Fruit fly (Drosophila melanogaster) whole organism, adult: ENCODE data around the gene Ptp10D.

ENCODE experiments used
- CG11617 ChIP-seq: fragments of 200-800 bp; sonication (Bioruptor generic); optimal IDR thresholded peaks from 2 replicates; lab custom pipeline; 2017; ENCODE audit warnings: mild to moderate bottlenecking, missing biosample characterization, missing genetic modification reagents, missing genetic modification characterization
- CG12768 ChIP-seq: fragments of 200-800 bp; sonication (Bioruptor generic); optimal IDR thresholded peaks from 2 replicates; lab custom pipeline; 2017; ENCODE audit warnings: missing biosample characterization, missing genetic modification characterization, mild to moderate bottlenecking, moderate library complexity, missing genetic modification reagents
- CG14711 ChIP-seq: fragments of 200-800 bp; sonication (Bioruptor generic); optimal IDR thresholded peaks from 2 replicates; lab custom pipeline; 2018; ENCODE audit warnings: missing biosample characterization, mild to moderate bottlenecking, missing genetic modification characterization, moderate library complexity
- CG1620 ChIP-seq: fragments of 200-800 bp; sonication (Bioruptor generic); optimal IDR thresholded peaks from 2 replicates; lab custom pipeline; 2016; ENCODE audit warnings: missing biosample characterization, missing genetic modification characterization
- CG33017 ChIP-seq: fragments of 200-800 bp; sonication (Bioruptor generic); optimal IDR thresholded peaks from 2 replicates; lab custom pipeline; 2018; ENCODE audit warnings: missing biosample characterization, mild to moderate bottlenecking, missing genetic modification characterization, moderate library complexity
- CG7101 ChIP-seq: fragments of 200-800 bp; sonication (Bioruptor generic); optimal IDR thresholded peaks from 2 replicates; lab custom pipeline; 2018; ENCODE audit warnings: missing biosample characterization, mild to moderate bottlenecking, missing genetic modification characterization, moderate library complexity
- Crg-1 ChIP-seq: fragments of 200-800 bp; sonication (Bioruptor generic); optimal IDR thresholded peaks from 2 replicates; lab custom pipeline; 2016; ENCODE audit warnings: missing biosample characterization, missing genetic modification characterization
- Hr96 ChIP-seq: fragments of 200-800 bp; sonication (Bioruptor generic); optimal IDR thresholded peaks from 2 replicates; lab custom pipeline; 2016; ENCODE audit warnings: missing biosample characterization, missing genetic modification characterization
- bab1 ChIP-seq: fragments of 200-800 bp; sonication (Bioruptor generic); optimal IDR thresholded peaks from 3 replicates; lab custom pipeline; 2019; ENCODE audit warnings: missing biosample characterization, mild to moderate bottlenecking, missing genetic modification characterization, moderate library complexity
- cnc ChIP-seq, 2 experiments: fragments of >200 bp; optimal IDR thresholded peaks; 2 replicates each; lab custom pipeline; 2017
- ovo ChIP-seq: fragments of 200-800 bp; sonication (Bioruptor generic); optimal IDR thresholded peaks from 2 replicates; lab custom pipeline; 2016; ENCODE audit warnings: missing biosample characterization, missing genetic modification characterization
- pad ChIP-seq: fragments of 200-800 bp; sonication (Bioruptor generic); optimal IDR thresholded peaks from 3 replicates; lab custom pipeline; 2017; ENCODE audit warnings: missing biosample characterization, missing genetic modification characterization, mild to moderate bottlenecking, moderate library complexity, missing genetic modification reagents

DNA sequence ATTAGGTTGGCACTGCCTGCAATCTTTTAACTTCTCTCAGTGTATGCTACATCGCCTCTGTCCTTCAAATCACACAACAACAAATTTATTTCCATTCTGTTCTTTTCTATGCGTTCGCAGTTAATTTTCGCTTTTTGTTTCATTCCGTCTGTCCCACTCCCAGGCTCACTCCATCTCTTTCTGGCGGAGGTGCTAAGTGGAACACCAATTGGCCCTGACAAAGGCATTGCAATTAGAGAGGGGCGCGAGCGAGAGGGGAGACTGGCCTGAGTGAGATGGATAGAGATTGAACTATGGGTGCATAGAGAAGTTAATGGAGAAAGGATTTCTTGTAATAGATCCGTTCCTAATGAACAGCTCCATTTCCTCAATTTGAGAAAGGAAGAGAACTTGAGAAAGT, 18.7 kb downstream of the Ptp10D start:
- TF ChIP-seq cnc (optimal IDR thresholded peaks at IDR 0.05; lab: Kevin White, UChicago) (no peak), CG14711 (tag; lab: Kevin White, UChicago) (no peak), CG7101 (tag; lab: Kevin White, UChicago) (no peak), Crg-1 (GFP tag; lab: Kevin White, UChicago) (no peak), CG12768 (GFP tag; lab: Kevin White, UChicago) (no peak), CG33017 (tag; lab: Kevin White, UChicago) (no peak), bab1 (no peak), CG11617 (no peak), Hr96 (no peak), ovo (GFP tag; lab: Kevin White, UChicago) (no peak), pad (GFP tag; lab: Kevin White, UChicago) (no peak), CG1620 (GFP tag; lab: Kevin White, UChicago) (no peak)
